Worm (Caenorhabditis elegans): ENCODE measurements around the gene twk-43.

DNA sequence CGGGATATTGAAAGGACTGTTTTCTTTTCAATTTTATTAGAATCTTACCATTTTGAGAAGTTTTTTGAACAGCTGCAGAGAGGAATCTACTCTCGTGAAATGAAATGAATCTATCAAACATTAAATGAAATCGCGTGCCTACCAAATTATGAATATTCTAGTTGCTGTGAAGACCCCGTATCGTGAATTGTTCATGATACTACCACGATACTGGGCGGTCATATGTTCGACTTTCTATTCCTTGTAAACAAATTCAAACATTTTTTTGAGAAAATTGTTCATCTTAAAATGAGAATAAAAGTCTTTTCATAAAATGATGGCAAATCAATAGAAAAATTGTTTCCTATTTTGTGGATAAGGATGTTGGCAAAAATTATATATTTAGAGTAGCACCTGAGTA lies 39.7 kb downstream of the twk-43 start, which contains the start of gene gcy-34:
- TF ChIP-seq flh-1 (GFP tag; optimal IDR thresholded peaks at IDR 0.05): no peak
- TF ChIP-seq bed-3 (GFP tag; optimal IDR thresholded peaks at IDR 0.05): no peak
- TF ChIP-seq mep-1 (tag; optimal IDR thresholded peaks at IDR 0.05): no peak
- no peak for TF ChIP-seq ces-1 (GFP tag; optimal IDR thresholded peaks at IDR 0.05)
- TF ChIP-seq pha-4 (tag; optimal IDR thresholded peaks at IDR 0.05): no peak
- TF ChIP-seq nhr-28 (tag; optimal IDR thresholded peaks at IDR 0.05): no peak
- no peak for TF ChIP-seq blmp-1 (tag; optimal IDR thresholded peaks at IDR 0.05)

Data from whole organism, mixed stage, embryonic.